Worm (Caenorhabditis elegans): Measurements from ENCODE around the gene fbxb-82.

fbxb-82 gene

DNA sequence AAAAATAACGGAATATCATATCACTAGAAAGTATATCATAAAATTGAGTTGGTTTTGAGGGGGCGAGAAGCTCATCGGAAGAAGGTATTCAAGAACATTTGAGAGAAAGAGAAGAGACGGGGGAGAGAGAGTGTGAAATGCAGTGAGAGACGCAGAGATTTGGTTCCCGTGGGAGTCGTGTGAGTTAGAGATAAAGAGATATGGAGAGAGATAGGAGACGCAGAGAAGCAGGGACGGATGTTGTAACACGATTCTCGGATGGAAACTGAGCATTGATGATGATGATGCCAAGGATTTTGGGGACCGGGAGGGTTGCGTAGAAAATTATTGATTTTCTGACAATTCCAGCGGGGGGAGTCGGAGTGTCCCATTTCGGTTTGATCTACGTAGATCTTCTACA is 46.8 kb downstream of the fbxb-82 start (continued):
- TF ChIP-seq nhr-237 (tag; optimal IDR thresholded peaks at IDR 0.05), result no peak

- peak; percentile 29 for TF ChIP-seq sma-3 (GFP tag; optimal IDR thresholded peaks at IDR 0.05)
- TF ChIP-seq ZK546.5 (tag; optimal IDR thresholded peaks at IDR 0.05), result no peak
- TF ChIP-seq R02D3.7 (tag; optimal IDR thresholded peaks at IDR 0.05), result no peak
- TF ChIP-seq lin-39 (tag; optimal IDR thresholded peaks at IDR 0.05), result no peak
- TF ChIP-seq elt-3 (tag; optimal IDR thresholded peaks at IDR 0.05), result no peak
- TF ChIP-seq Y55F3AM.14 (GFP tag; optimal IDR thresholded peaks at IDR 0.05), result no peak
- no peak for TF ChIP-seq elt-1 (tag; optimal IDR thresholded peaks at IDR 0.05)
- no peak for TF ChIP-seq lsy-2 (tag; optimal IDR thresholded peaks at IDR 0.05)
- TF ChIP-seq unc-62 (GFP tag; optimal IDR thresholded peaks at IDR 0.05), result no peak
- TF ChIP-seq nhr-129 (tag; optimal IDR thresholded peaks at IDR 0.05), result no peak
- no peak for TF ChIP-seq ztf-1 (GFP tag; conservative IDR thresholded peaks at IDR 0.05)
- no peak for TF ChIP-seq nhr-21 (tag; optimal IDR thresholded peaks at IDR 0.05)
- no peak for TF ChIP-seq dmd-4 (tag; optimal IDR thresholded peaks at IDR 0.05)
- no peak for TF ChIP-seq fos-1 (tag; optimal IDR thresholded peaks at IDR 0.05)
- TF ChIP-seq nhr-25 (tag; optimal IDR thresholded peaks at IDR 0.05), result peak; percentile 25
- TF ChIP-seq nhr-6 (tag; optimal IDR thresholded peaks at IDR 0.05), result no peak
- TF ChIP-seq nhr-11 (tag; optimal IDR thresholded peaks at IDR 0.05), result no peak
- no peak for TF ChIP-seq lin-11 (tag; optimal IDR thresholded peaks at IDR 0.05)
- TF ChIP-seq mbf-1 (tag; optimal IDR thresholded peaks at IDR 0.05), result no peak
- TF ChIP-seq ceh-16 (tag; optimal IDR thresholded peaks at IDR 0.05), result peak; percentile 38
- TF ChIP-seq lin-13 (GFP tag; optimal IDR thresholded peaks at IDR 0.05), result no peak
- no peak for TF ChIP-seq mdl-1 (tag; optimal IDR thresholded peaks at IDR 0.05)
- TF ChIP-seq ztf-11 (tag; optimal IDR thresholded peaks at IDR 0.05), result no peak
- no peak for TF ChIP-seq aly-2 (tag; optimal IDR thresholded peaks at IDR 0.05)
- TF ChIP-seq F13H6.1 (tag; optimal IDR thresholded peaks at IDR 0.05), result peak; percentile 72
- no peak for TF ChIP-seq ceh-82 (tag; optimal IDR thresholded peaks at IDR 0.05)
- TF ChIP-seq blmp-1 (tag; optimal IDR thresholded peaks at IDR 0.05; ENCODE audit: insufficient read depth), result no peak
- no peak for TF ChIP-seq nhr-10 (tag; optimal IDR thresholded peaks at IDR 0.05)
- no peak for TF ChIP-seq nhr-12 (tag; optimal IDR thresholded peaks at IDR 0.05)
- TF ChIP-seq crh-2 (tag; optimal IDR thresholded peaks at IDR 0.05), result no peak
- peak; percentile 20 for TF ChIP-seq C34F6.9 (tag; optimal IDR thresholded peaks at IDR 0.05)
- TF ChIP-seq skn-1 (tag; optimal IDR thresholded peaks at IDR 0.05), result no peak
- TF ChIP-seq egl-27 (tag; optimal IDR thresholded peaks at IDR 0.05), result no peak
- no peak for TF ChIP-seq unc-39 (tag; optimal IDR thresholded peaks at IDR 0.05)
- peak; percentile 36 for TF ChIP-seq sma-9 (GFP tag; optimal IDR thresholded peaks at IDR 0.05)
- TF ChIP-seq sma-9 (tag; optimal IDR thresholded peaks at IDR 0.05), result no peak
- no peak for TF ChIP-seq alr-1 (tag; optimal IDR thresholded peaks at IDR 0.05)
- TF ChIP-seq snpc-4 (tag; optimal IDR thresholded peaks at IDR 0.05), result no peak
- no peak for TF ChIP-seq zag-1 (tag; optimal IDR thresholded peaks at IDR 0.05)
- no peak for TF ChIP-seq peb-1 (tag; optimal IDR thresholded peaks at IDR 0.05)
- no peak for TF ChIP-seq gmeb-1 (tag; optimal IDR thresholded peaks at IDR 0.05)
- no peak for TF ChIP-seq nhr-23 (tag; optimal IDR thresholded peaks at IDR 0.05)
- TF ChIP-seq ztf-4 (tag; optimal IDR thresholded peaks at IDR 0.05), result no peak
- TF ChIP-seq nhr-77 (tag; optimal IDR thresholded peaks at IDR 0.05), result no peak
- no peak for TF ChIP-seq ama-1 (optimal IDR thresholded peaks at IDR 0.05)
- TF ChIP-seq sem-4 (tag; optimal IDR thresholded peaks at IDR 0.05), result no peak
- no peak for TF ChIP-seq nhr-237 (tag; optimal IDR thresholded peaks at IDR 0.05)
- TF ChIP-seq unc-55 (GFP tag; optimal IDR thresholded peaks at IDR 0.05), result peak; percentile 17
- TF ChIP-seq mab-5 (tag; optimal IDR thresholded peaks at IDR 0.05), result no peak
Measured at ce11 chrIII:94759-95330, 48.2 kb downstream of the fbxb-82 start, which contains the start of gene pat-4. Gene pat-4 (minus strand): TSS chrIII:94809.
